Fruit fly (Drosophila melanogaster): Measurements from ENCODE around the gene CG11286.

DNA sequence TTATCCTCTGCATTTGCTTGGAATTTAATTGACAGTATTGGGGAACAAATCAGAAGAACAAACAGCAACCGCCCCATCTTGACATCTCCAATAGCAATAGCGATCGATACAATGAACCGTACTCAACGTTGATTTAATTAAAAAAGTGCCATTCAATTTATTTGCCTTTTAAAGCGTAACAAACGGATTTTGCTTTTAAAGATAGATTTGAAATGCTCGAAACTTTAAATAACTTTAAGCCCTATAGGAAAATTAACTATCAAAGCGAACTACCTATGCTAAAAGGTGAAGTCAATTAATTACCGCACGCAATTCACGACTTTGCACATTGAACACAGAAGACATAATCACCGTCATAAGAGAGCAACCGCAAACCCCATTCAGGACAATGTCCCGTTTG is 32.1 kb downstream of the CG11286 start, which contains the start of gene CG43254:
- TF ChIP-seq CG14655 (GFP tag; optimal IDR thresholded peaks at IDR 0.05) (no peak), CG8301 (tag; optimal IDR thresholded peaks at IDR 0.05) (no peak), Ets98B (GFP tag; IDR thresholded peaks at IDR 0.05) (no peak), D1 (tag; optimal IDR thresholded peaks at IDR 0.05) (no peak), rn (GFP tag; IDR thresholded peaks at IDR 0.05) (no peak), CG4496 (GFP tag; IDR thresholded peaks at IDR 0.05) (no peak), CG13204 (GFP tag; optimal IDR thresholded peaks at IDR 0.05) (no peak), CG15710 (tag; optimal IDR thresholded peaks at IDR 0.05) (no peak), CG10348 (GFP tag; IDR thresholded peaks at IDR 0.05) (no peak), CG32121 (GFP tag; IDR thresholded peaks at IDR 0.05) (no peak), EcR (GFP tag; optimal IDR thresholded peaks at IDR 0.05) (no peak)

All from whole organism, pupa.